Worm (Caenorhabditis elegans) whole organism, L3 larva: ENCODE measurements around the gene W07E11.1.
"Not testable (repeated sequence)": the region's sequence is repeated elsewhere in the genome, so short reads cannot be mapped to it uniquely, and the experiment has no call there.

Experiments
- aly-2 ChIP-seq: fragments of 150-350 bp; optimal IDR thresholded peaks from 2 replicates; lab custom pipeline; 2014; ENCODE audit warnings: missing biosample characterization, missing genetic modification characterization
- ceh-82 ChIP-seq: fragments of 150-350 bp; optimal IDR thresholded peaks from 2 replicates; lab custom pipeline; 2014; ENCODE audit warnings: missing biosample characterization, missing genetic modification characterization
- elt-1 ChIP-seq: fragments of 150-350 bp; optimal IDR thresholded peaks from 2 replicates; lab custom pipeline; 2014; ENCODE audit warnings: missing biosample characterization, missing genetic modification characterization
- elt-2 ChIP-seq: sonication (generic microtip); optimal IDR thresholded peaks from 2 replicates; lab custom pipeline; 2016; ENCODE audit warnings: missing genetic modification reagents, mild to moderate bottlenecking, missing genetic modification characterization, missing compliant biosample characterization
- fos-1 ChIP-seq: fragments of 150-350 bp; optimal IDR thresholded peaks from 2 replicates; lab custom pipeline; 2014; ENCODE audit warnings: missing biosample characterization, missing genetic modification characterization
- mdl-1 ChIP-seq: fragments of 150-350 bp; optimal IDR thresholded peaks from 2 replicates; lab custom pipeline; 2014; ENCODE audit warnings: missing biosample characterization, missing genetic modification characterization
- nhr-237 ChIP-seq: fragments of 150-350 bp; optimal IDR thresholded peaks from 2 replicates; lab custom pipeline; 2014; ENCODE audit warnings: missing biosample characterization, missing genetic modification characterization
- nhr-25 ChIP-seq: sonication (generic microtip); optimal IDR thresholded peaks from 2 replicates; lab custom pipeline; 2017; ENCODE audit warnings: missing biosample characterization, missing genetic modification characterization
- snpc-4 ChIP-seq: fragments of 150-350 bp; optimal IDR thresholded peaks from 2 replicates; lab custom pipeline; 2014; ENCODE audit warnings: missing biosample characterization, missing genetic modification characterization
- unc-39 ChIP-seq: sonication (generic microtip); optimal IDR thresholded peaks from 4 replicates; lab custom pipeline; 2017; ENCODE audit warnings: missing biosample characterization, missing genetic modification characterization

ce11 chrX:10132546-10133032 lies 48.2 kb downstream of the W07E11.1 start:
- TF ChIP-seq nhr-25; mdl-1 (tag; lab: Kevin White, UChicago); snpc-4 (tag; lab: Kevin White, UChicago); elt-1 (tag; lab: Kevin White, UChicago); nhr-237 (tag; lab: Kevin White, UChicago); aly-2 (tag; lab: Kevin White, UChicago); unc-39 (tag; lab: Kevin White, UChicago): not testable (repeated sequence)
- peak; percentile 48 for TF ChIP-seq elt-2 (tag; lab: Kevin White, UChicago)
- peak; percentile 45 for TF ChIP-seq fos-1
- peak; percentile 10 for TF ChIP-seq ceh-82
